Fruit fly (Drosophila melanogaster): Measurements from ENCODE around the gene jar.
A peak's percentile ranks its signal among the peaks of the same experiment; 100 is the strongest.

The jar gene

dm6 chr3R:24259278-24260040, 11.6 kb downstream of the jar start (continued):
- peak; percentile 90 for TF ChIP-seq HLH3B (GFP tag; IDR thresholded peaks at IDR 0.05)
- peak; percentile 28 for TF ChIP-seq sqz (GFP tag; optimal IDR thresholded peaks at IDR 0.05)
- TF ChIP-seq Trl (optimal IDR thresholded peaks at IDR 0.05), result peak; percentile 83 to 90
- TF ChIP-seq Trl (GFP tag; optimal IDR thresholded peaks at IDR 0.05), result peak; percentile 88
- TF ChIP-seq Sox100B (GFP tag; optimal IDR thresholded peaks at IDR 0.05), result peak; percentile 82
- peak; percentile 93 for TF ChIP-seq CG8924 (tag; optimal IDR thresholded peaks at IDR 0.05)
- no peak for TF ChIP-seq HLH4C (GFP tag; IDR thresholded peaks at IDR 0.05; ENCODE audit: partially characterized antibody)
- TF ChIP-seq CG34422 (GFP tag; IDR thresholded peaks at IDR 0.05), result peak; percentile 85
- TF ChIP-seq Rx (GFP tag; IDR thresholded peaks at IDR 0.05), result peak; percentile 84
- peak; percentile 77; the same call in 2 of the 3 replicates for TF ChIP-seq ase (GFP tag; IDR thresholded peaks at IDR 0.05)
- TF ChIP-seq CG7786 (GFP tag; optimal IDR thresholded peaks at IDR 0.05), result peak; percentile 95
- TF ChIP-seq CG6854 (GFP tag; optimal IDR thresholded peaks at IDR 0.05), result peak; percentile 79
- TF ChIP-seq her (GFP tag; optimal IDR thresholded peaks at IDR 0.05), result peak; percentile 88
- no peak for TF ChIP-seq CG42726 (GFP tag; IDR thresholded peaks at IDR 0.05; ENCODE audit: partially characterized antibody)
- peak; percentile 85 for TF ChIP-seq Taf1 (GFP tag; IDR thresholded peaks at IDR 0.05)
- TF ChIP-seq Neu2 (GFP tag; optimal IDR thresholded peaks at IDR 0.05; ENCODE audit: borderline replicate concordance), result peak; percentile 76
- TF ChIP-seq vnd (GFP tag; IDR thresholded peaks at IDR 0.05; ENCODE audit: partially characterized antibody), result no peak
- peak; percentile 44; the same call in 1 of the 2 replicates for TF ChIP-seq cas (GFP tag; IDR thresholded peaks at IDR 0.05)
- peak; percentile 87 for TF ChIP-seq vfl (GFP tag; optimal IDR thresholded peaks at IDR 0.05)
- peak; percentile 69 for TF ChIP-seq CG31388 (GFP tag; optimal IDR thresholded peaks at IDR 0.05)
- peak; percentile 82 for TF ChIP-seq Abd-B (GFP tag; optimal IDR thresholded peaks at IDR 0.05)
- TF ChIP-seq CG8359 (GFP tag; optimal IDR thresholded peaks at IDR 0.05; ENCODE audit: borderline replicate concordance), result peak; percentile 66
- TF ChIP-seq Dbx (GFP tag; IDR thresholded peaks at IDR 0.05), result peak; percentile 87
- peak; percentile 86 for TF ChIP-seq tup (GFP tag; optimal IDR thresholded peaks at IDR 0.05)
- TF ChIP-seq Six4 (GFP tag; optimal IDR thresholded peaks at IDR 0.05), result peak; percentile 88
- peak; percentile 87 for TF ChIP-seq CG11093 (GFP tag; IDR thresholded peaks at IDR 0.05)
- peak; percentile 24 for TF ChIP-seq HLHmδ (GFP tag; optimal IDR thresholded peaks at IDR 0.05)
- peak; percentile 76 for TF ChIP-seq ash1 (GFP tag; optimal IDR thresholded peaks at IDR 0.05)
- TF ChIP-seq CG13296 (GFP tag; optimal IDR thresholded peaks at IDR 0.05), result peak; percentile 81
- TF ChIP-seq CG1233 (GFP tag; optimal IDR thresholded peaks at IDR 0.05), result peak; percentile 88
- TF ChIP-seq E2f1 (GFP tag; IDR thresholded peaks at IDR 0.05), result peak; percentile 85
- TF ChIP-seq ato (GFP tag; IDR thresholded peaks at IDR 0.05; ENCODE audit: partially characterized antibody), result no peak
- peak; percentile 90 for TF ChIP-seq CG17359 (tag; optimal IDR thresholded peaks at IDR 0.05)
- peak in 1 of 2 experiments; percentile 44 for TF ChIP-seq insv (GFP tag; optimal IDR thresholded peaks at IDR 0.05)
- TF ChIP-seq toy (GFP tag; IDR thresholded peaks at IDR 0.05), result peak; percentile 60
- TF ChIP-seq CG7987 (GFP tag; optimal IDR thresholded peaks at IDR 0.05), result peak; percentile 81
- TF ChIP-seq tna (GFP tag; IDR thresholded peaks at IDR 0.05; ENCODE audit: partially characterized antibody), result no peak
- peak; percentile 58 for TF ChIP-seq CG17186 (GFP tag; optimal IDR thresholded peaks at IDR 0.05)
- peak; percentile 83 for TF ChIP-seq CG1792 (GFP tag; optimal IDR thresholded peaks at IDR 0.05)
- TF ChIP-seq sob (GFP tag; IDR thresholded peaks at IDR 0.05), result peak; percentile 88
- TF ChIP-seq dpn (GFP tag; optimal IDR thresholded peaks at IDR 0.05), result peak; percentile 91 to 94
- peak; percentile 84 for TF ChIP-seq Hr3 (GFP tag; optimal IDR thresholded peaks at IDR 0.05)
- TF ChIP-seq zf30C (GFP tag; optimal IDR thresholded peaks at IDR 0.05), result no peak
- TF ChIP-seq Hey (tag; optimal IDR thresholded peaks at IDR 0.05), result peak; percentile 16
- TF ChIP-seq CG7372 (GFP tag; IDR thresholded peaks at IDR 0.05), result peak; percentile 75
- peak; percentile 86 for TF ChIP-seq Atf3 (GFP tag; optimal IDR thresholded peaks at IDR 0.05)
- peak; percentile 59 for TF ChIP-seq da (GFP tag; optimal IDR thresholded peaks at IDR 0.05)
- no peak for TF ChIP-seq zen2 (GFP tag; IDR thresholded peaks at IDR 0.05; ENCODE audit: partially characterized antibody)
- no peak for TF ChIP-seq h (optimal IDR thresholded peaks at IDR 0.05)
- peak; percentile 73 for TF ChIP-seq Aef1 (GFP tag; IDR thresholded peaks at IDR 0.05)

All from whole organism, embryonic.